Worm (Caenorhabditis elegans): ENCODE data around the gene ttr-39.

The ttr-39 gene

DNA sequence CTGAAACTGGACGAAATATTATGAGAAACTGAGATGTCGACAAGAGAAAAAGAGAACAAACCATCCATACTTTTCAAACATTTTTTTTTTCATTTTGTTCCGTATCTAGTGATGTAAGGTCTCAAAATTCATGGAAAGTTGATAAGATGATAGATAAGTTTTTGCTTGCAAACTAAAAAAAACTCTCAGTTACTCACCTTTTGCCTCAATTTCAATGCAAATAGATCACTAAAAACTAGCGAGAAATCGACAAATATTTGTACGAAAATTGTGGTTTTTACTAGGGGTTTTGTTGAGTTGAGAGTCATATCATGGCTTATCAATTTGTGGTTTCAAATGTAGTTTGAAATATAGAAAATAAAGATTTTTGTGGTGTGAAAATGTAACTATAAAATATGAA is 28.9 kb downstream of the ttr-39 start:
- no peak for TF ChIP-seq F13C5.2 (tag; optimal IDR thresholded peaks at IDR 0.05)
- no peak for TF ChIP-seq tra-4 (tag; optimal IDR thresholded peaks at IDR 0.05)
- TF ChIP-seq B0310.2 (tag; optimal IDR thresholded peaks at IDR 0.05), result no peak
- TF ChIP-seq ets-7 (tag; optimal IDR thresholded peaks at IDR 0.05), result no peak
- no peak for TF ChIP-seq hmbx-1 (tag; optimal IDR thresholded peaks at IDR 0.05)
- no peak for TF ChIP-seq aly-1 (tag; optimal IDR thresholded peaks at IDR 0.05)
- TF ChIP-seq tbx-11 (GFP tag; IDR thresholded peaks at IDR 0.05), result no peak
- TF ChIP-seq flt-1 (GFP tag; IDR thresholded peaks at IDR 0.05), result no peak
- TF ChIP-seq hmg-4 (GFP tag; optimal IDR thresholded peaks at IDR 0.05), result no peak
- TF ChIP-seq ama-1 (optimal IDR thresholded peaks at IDR 0.05), result no peak
- no peak for TF ChIP-seq scrt-1 (GFP tag; IDR thresholded peaks at IDR 0.05)
- TF ChIP-seq hnd-1 (tag; optimal IDR thresholded peaks at IDR 0.05), result no peak
- TF ChIP-seq ceh-13 (GFP tag; optimal IDR thresholded peaks at IDR 0.05), result no peak
- no peak for TF ChIP-seq pes-1 (GFP tag; IDR thresholded peaks at IDR 0.05)
- TF ChIP-seq tbx-37 (GFP tag; conservative IDR thresholded peaks at IDR 0.05), result no peak
- no peak for TF ChIP-seq sea-1 (GFP tag; conservative IDR thresholded peaks at IDR 0.05)
- TF ChIP-seq ceh-36 (tag; optimal IDR thresholded peaks at IDR 0.05), result no peak

DNA sequence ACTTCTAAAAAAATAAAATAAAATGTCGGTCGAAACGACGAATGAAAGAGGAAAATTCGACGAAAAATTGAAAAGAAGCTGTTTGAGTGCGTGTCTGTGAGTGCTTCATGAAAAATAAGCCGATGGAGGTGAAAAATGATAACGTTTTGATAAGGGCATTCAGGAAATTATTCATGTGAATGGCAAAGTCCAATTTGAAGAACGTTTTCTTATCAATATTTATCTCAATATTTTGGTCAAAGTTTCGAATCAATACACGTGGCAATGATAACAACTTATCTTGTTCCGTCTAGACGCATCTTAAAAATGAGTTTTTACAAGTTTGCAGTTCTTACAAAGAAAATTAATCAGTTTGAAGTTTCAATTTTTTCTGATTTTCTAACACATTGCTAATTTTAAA is 30.5 kb downstream of the ttr-39 start:
- TF ChIP-seq flt-1 (GFP tag; IDR thresholded peaks at IDR 0.05) (no peak), ama-1 (optimal IDR thresholded peaks at IDR 0.05) (no peak), ets-7 (tag; optimal IDR thresholded peaks at IDR 0.05) (no peak), tbx-11 (GFP tag; IDR thresholded peaks at IDR 0.05) (no peak), hnd-1 (tag; optimal IDR thresholded peaks at IDR 0.05) (no peak), scrt-1 (GFP tag; IDR thresholded peaks at IDR 0.05) (no peak), hmbx-1 (tag; optimal IDR thresholded peaks at IDR 0.05) (no peak), hmg-4 (GFP tag; optimal IDR thresholded peaks at IDR 0.05) (no peak), aly-1 (tag; optimal IDR thresholded peaks at IDR 0.05) (no peak), tra-4 (tag; optimal IDR thresholded peaks at IDR 0.05) (no peak), pes-1 (GFP tag; IDR thresholded peaks at IDR 0.05) (no peak), ceh-13 (GFP tag; optimal IDR thresholded peaks at IDR 0.05) (no peak), ceh-36 (tag; optimal IDR thresholded peaks at IDR 0.05) (no peak), B0310.2 (tag; optimal IDR thresholded peaks at IDR 0.05) (no peak), sea-1 (GFP tag; conservative IDR thresholded peaks at IDR 0.05) (no peak), F13C5.2 (tag; optimal IDR thresholded peaks at IDR 0.05) (no peak), tbx-37 (GFP tag; conservative IDR thresholded peaks at IDR 0.05) (no peak)

DNA sequence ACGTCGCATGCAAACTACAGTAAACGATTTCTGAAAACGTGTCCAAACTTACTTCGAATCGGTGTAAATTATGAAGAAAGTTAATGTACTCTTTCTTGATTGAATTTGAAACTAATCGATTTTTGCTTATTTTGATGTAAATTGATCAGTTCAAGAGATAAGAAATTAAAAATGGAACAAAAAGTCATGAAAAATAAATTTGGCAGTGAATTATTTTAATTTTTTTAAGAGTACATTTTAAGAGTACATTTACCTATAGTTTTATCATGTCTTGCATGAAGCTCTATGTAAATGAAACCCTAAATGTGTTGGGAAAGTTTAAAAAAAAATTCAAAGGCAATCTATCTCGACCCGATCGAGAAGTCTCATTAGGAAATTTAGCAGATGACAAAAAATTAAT is 33.5 kb downstream of the ttr-39 start, which contains the start of gene T04B2.7:
Gene T04B2.7, minus strand, starts transcription at position 101 of the 400 bp plus-strand sequence.
- TF ChIP-seq ets-7 (tag; optimal IDR thresholded peaks at IDR 0.05) (no peak), hmbx-1 (tag; optimal IDR thresholded peaks at IDR 0.05) (no peak), ama-1 (optimal IDR thresholded peaks at IDR 0.05) (no peak), ceh-36 (tag; optimal IDR thresholded peaks at IDR 0.05) (no peak), hnd-1 (tag; optimal IDR thresholded peaks at IDR 0.05) (no peak), flt-1 (GFP tag; IDR thresholded peaks at IDR 0.05) (no peak), aly-1 (tag; optimal IDR thresholded peaks at IDR 0.05) (no peak), scrt-1 (GFP tag; IDR thresholded peaks at IDR 0.05) (no peak), sea-1 (GFP tag; conservative IDR thresholded peaks at IDR 0.05) (no peak), tbx-37 (GFP tag; conservative IDR thresholded peaks at IDR 0.05) (no peak), tbx-11 (GFP tag; IDR thresholded peaks at IDR 0.05) (no peak), ceh-13 (GFP tag; optimal IDR thresholded peaks at IDR 0.05) (no peak), pes-1 (GFP tag; IDR thresholded peaks at IDR 0.05) (no peak), hmg-4 (GFP tag; optimal IDR thresholded peaks at IDR 0.05) (no peak), B0310.2 (tag; optimal IDR thresholded peaks at IDR 0.05) (no peak), F13C5.2 (tag; optimal IDR thresholded peaks at IDR 0.05) (no peak), tra-4 (tag; optimal IDR thresholded peaks at IDR 0.05) (no peak)

DNA sequence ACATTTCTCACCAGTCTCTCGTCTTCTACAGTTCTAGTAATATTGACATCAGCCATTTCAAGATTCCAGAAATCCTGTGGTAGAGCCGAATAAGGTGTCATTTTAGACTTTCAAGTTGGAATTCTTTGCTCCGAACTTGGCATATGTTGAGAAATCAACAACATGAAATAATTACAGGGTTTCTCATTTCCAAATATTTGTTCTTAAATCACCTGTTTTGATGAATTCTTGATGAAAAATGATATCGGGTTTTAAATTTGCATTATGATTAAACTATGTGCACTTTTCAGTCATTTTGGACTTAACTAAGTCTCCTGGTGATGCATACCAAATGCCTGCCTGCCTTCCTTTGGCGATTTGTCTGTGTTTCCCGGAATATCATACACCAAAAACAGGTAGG is 36.1 kb downstream of the ttr-39 start, which contains the start of gene srv-12:
Gene srv-12, minus strand, starts transcription at position 101 of the 400 bp plus-strand sequence.
- TF ChIP-seq aly-1 (tag; optimal IDR thresholded peaks at IDR 0.05) (no peak), ets-7 (tag; optimal IDR thresholded peaks at IDR 0.05) (no peak), pes-1 (GFP tag; IDR thresholded peaks at IDR 0.05) (no peak), ceh-13 (GFP tag; optimal IDR thresholded peaks at IDR 0.05) (no peak), flt-1 (GFP tag; IDR thresholded peaks at IDR 0.05) (no peak), F13C5.2 (tag; optimal IDR thresholded peaks at IDR 0.05) (no peak), scrt-1 (GFP tag; IDR thresholded peaks at IDR 0.05) (no peak), B0310.2 (tag; optimal IDR thresholded peaks at IDR 0.05) (no peak), tbx-37 (GFP tag; conservative IDR thresholded peaks at IDR 0.05) (no peak)

DNA sequence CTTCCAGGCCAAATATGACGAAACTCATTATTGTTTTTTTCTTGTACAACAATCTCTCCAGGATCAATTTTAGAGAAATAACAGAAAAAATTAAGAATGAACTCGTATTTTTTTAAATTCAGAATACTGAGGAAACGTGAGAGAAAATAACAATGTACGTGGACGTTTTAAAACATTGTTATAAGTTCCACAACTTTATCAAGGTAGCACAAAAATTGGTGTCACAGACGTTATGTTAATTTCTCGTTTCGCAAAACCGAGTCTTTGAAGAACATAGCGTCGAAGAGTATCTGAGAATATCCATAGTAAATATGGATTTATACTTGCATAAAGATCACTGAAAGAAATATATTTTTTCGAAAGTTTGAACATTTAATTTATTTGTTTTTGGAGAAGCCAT is 38.6 kb downstream of the ttr-39 start, which contains the start of gene T04B2.8:
Gene T04B2.8, minus strand, starts transcription at position 101 of the 400 bp plus-strand sequence.
- TF ChIP-seq pes-1 (GFP tag; IDR thresholded peaks at IDR 0.05) (no peak), ets-7 (tag; optimal IDR thresholded peaks at IDR 0.05) (no peak), ceh-36 (tag; optimal IDR thresholded peaks at IDR 0.05) (no peak), aly-1 (tag; optimal IDR thresholded peaks at IDR 0.05) (no peak), tbx-11 (GFP tag; IDR thresholded peaks at IDR 0.05) (no peak)

DNA sequence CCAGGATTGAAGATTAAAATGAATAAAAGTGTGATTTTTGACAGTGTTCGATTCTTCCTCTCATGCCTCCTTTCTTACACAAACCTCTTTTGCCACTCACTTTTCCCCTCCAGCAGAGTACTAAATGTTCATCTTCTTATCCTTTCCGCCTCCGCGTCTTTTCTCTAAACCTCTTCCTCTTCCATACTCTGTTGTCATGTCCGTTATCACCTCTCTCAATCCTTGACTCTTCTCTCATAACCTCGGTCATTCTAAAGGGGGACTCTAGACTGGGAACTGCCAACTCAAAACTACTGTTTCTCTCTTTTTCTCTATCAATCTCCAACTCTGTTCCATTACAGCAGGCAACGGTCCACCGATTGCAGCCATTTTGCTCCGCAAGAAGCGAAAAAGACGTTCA is 41.4 kb downstream of the ttr-39 start:
- TF ChIP-seq sea-1 (GFP tag; conservative IDR thresholded peaks at IDR 0.05) (no peak), hmg-4 (GFP tag; optimal IDR thresholded peaks at IDR 0.05) (no peak), ama-1 (optimal IDR thresholded peaks at IDR 0.05) (no peak), hnd-1 (tag; optimal IDR thresholded peaks at IDR 0.05) (no peak), scrt-1 (GFP tag; IDR thresholded peaks at IDR 0.05) (no peak), ets-7 (tag; optimal IDR thresholded peaks at IDR 0.05) (no peak), tra-4 (tag; optimal IDR thresholded peaks at IDR 0.05) (no peak), B0310.2 (tag; optimal IDR thresholded peaks at IDR 0.05) (no peak), pes-1 (GFP tag; IDR thresholded peaks at IDR 0.05) (no peak)

DNA sequence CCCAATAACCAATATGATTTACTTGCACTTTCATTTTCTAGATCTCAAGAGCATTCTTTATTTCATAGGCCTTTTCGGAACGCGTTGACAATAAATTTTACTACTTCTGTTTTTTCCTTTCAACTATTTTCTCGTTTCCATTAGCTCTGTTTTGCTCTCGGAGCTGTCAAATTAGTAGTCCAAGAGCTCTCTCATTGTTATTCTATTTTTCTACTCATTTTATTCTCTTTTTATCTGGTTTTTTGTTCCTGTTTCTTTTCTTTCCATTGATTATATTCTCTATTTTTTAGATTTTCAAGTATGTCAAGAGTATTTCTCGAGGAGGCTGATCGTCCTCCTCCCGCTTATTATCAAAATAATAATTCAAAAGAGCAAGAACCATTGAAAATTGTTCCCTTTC is 42.6 kb downstream of the ttr-39 start, which contains the start of gene T04B2.3:
Gene T04B2.3, plus strand, starts transcription at position 301 of the 400 bp plus-strand sequence.
- TF ChIP-seq tra-4 (tag; optimal IDR thresholded peaks at IDR 0.05), result no peak
- TF ChIP-seq scrt-1 (GFP tag; IDR thresholded peaks at IDR 0.05), result no peak
- TF ChIP-seq hnd-1 (tag; optimal IDR thresholded peaks at IDR 0.05), result no peak
- no peak for TF ChIP-seq flt-1 (GFP tag; IDR thresholded peaks at IDR 0.05)
- no peak for TF ChIP-seq pes-1 (GFP tag; IDR thresholded peaks at IDR 0.05)
- TF ChIP-seq tbx-11 (GFP tag; IDR thresholded peaks at IDR 0.05), result no peak
- no peak for TF ChIP-seq ceh-36 (tag; optimal IDR thresholded peaks at IDR 0.05)
- TF ChIP-seq hmbx-1 (tag; optimal IDR thresholded peaks at IDR 0.05), result no peak
- no peak for TF ChIP-seq ama-1 (optimal IDR thresholded peaks at IDR 0.05)
- no peak for TF ChIP-seq F13C5.2 (tag; optimal IDR thresholded peaks at IDR 0.05)
- TF ChIP-seq tbx-37 (GFP tag; conservative IDR thresholded peaks at IDR 0.05), result no peak
- no peak for TF ChIP-seq ets-7 (tag; optimal IDR thresholded peaks at IDR 0.05)
- TF ChIP-seq hmg-4 (GFP tag; optimal IDR thresholded peaks at IDR 0.05), result no peak
- no peak for TF ChIP-seq aly-1 (tag; optimal IDR thresholded peaks at IDR 0.05)
- no peak for TF ChIP-seq B0310.2 (tag; optimal IDR thresholded peaks at IDR 0.05)
- no peak for TF ChIP-seq sea-1 (GFP tag; conservative IDR thresholded peaks at IDR 0.05)
- no peak for TF ChIP-seq ceh-13 (GFP tag; optimal IDR thresholded peaks at IDR 0.05)

Data from whole organism, early embryonic.